Worm (Caenorhabditis elegans): Measurements from ENCODE around the gene F37C4.4.

The F37C4.4 gene

ce11 chrIV:3844584-3844983, 22.5 kb upstream of the F37C4.4 start:
- no peak for TF ChIP-seq nhr-11 (tag; optimal IDR thresholded peaks at IDR 0.05)
- no peak for TF ChIP-seq cey-2 (tag; optimal IDR thresholded peaks at IDR 0.05; ENCODE audit: borderline replicate concordance, insufficient read depth)

DNA sequence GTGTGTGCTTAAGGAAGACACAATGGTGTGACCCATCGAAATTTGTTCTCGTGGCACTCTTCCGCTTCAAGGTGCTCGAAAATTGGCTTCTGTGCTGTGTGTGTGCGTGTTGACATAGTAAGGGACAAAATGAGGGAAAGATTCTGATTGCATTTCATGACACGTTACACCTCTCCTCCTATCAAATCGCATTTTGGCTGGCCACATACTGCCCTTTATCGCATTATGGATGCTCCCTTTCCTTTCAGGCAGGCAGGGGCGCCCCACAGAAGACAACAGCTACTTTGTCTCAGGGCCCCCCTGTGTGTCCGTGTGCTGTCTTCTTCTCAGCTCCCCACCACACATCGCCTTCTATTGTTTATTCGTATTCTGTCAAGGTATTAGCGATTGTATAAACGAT, 19.6 kb upstream of the F37C4.4 start:
- TF ChIP-seq unc-62 (GFP tag; optimal IDR thresholded peaks at IDR 0.05 in 1 of 2) (no peak), unc-62 (tag; optimal IDR thresholded peaks at IDR 0.05) (no peak), nhr-10 (tag; optimal IDR thresholded peaks at IDR 0.05) (no peak)

- TF ChIP-seq ceh-62 (tag; optimal IDR thresholded peaks at IDR 0.05), result no peak
- TF ChIP-seq ceh-20 (GFP tag; IDR thresholded peaks at IDR 0.05), result no peak
- no peak for TF ChIP-seq fkh-10 (GFP tag; optimal IDR thresholded peaks at IDR 0.05)
- no peak for TF ChIP-seq daf-16 (GFP tag; optimal IDR thresholded peaks at IDR 0.05)
- TF ChIP-seq daf-16 (tag; optimal IDR thresholded peaks at IDR 0.05), result no peak
- TF ChIP-seq ctbp-1 (GFP tag; IDR thresholded peaks at IDR 0.05), result no peak
- no peak for TF ChIP-seq nhr-28 (tag; optimal IDR thresholded peaks at IDR 0.05)
- TF ChIP-seq lin-1 (GFP tag; IDR thresholded peaks at IDR 0.05), result no peak
- TF ChIP-seq set-16 (GFP tag; IDR thresholded peaks at IDR 0.05), result no peak
- TF ChIP-seq hlh-30 (tag; optimal IDR thresholded peaks at IDR 0.05; ENCODE audit: insufficient read depth), result no peak
- no peak for TF ChIP-seq duxl-1 (tag; optimal IDR thresholded peaks at IDR 0.05; ENCODE audit: poor library complexity)
- no peak for TF ChIP-seq cey-2 (tag; optimal IDR thresholded peaks at IDR 0.05; ENCODE audit: borderline replicate concordance, insufficient read depth)
- TF ChIP-seq snpc-4 (tag; optimal IDR thresholded peaks at IDR 0.05), result no peak
- TF ChIP-seq mxl-3 (GFP tag; optimal IDR thresholded peaks at IDR 0.05), result no peak
- TF ChIP-seq nhr-41 (GFP tag; IDR thresholded peaks at IDR 0.05), result no peak
- no peak for TF ChIP-seq lin-29 (GFP tag; IDR thresholded peaks at IDR 0.05)
- TF ChIP-seq F26F4.8 (GFP tag; conservative IDR thresholded peaks at IDR 0.05), result no peak
- no peak for TF ChIP-seq daf-8 (GFP tag; IDR thresholded peaks at IDR 0.05)
- no peak for TF ChIP-seq vab-7 (GFP tag; IDR thresholded peaks at IDR 0.05)
- no peak for TF ChIP-seq D1046.2 (GFP tag; IDR thresholded peaks at IDR 0.05)
These were observed 18.1 kb upstream of the F37C4.4 start for ce11 chrIV:3848985-3849384.

DNA sequence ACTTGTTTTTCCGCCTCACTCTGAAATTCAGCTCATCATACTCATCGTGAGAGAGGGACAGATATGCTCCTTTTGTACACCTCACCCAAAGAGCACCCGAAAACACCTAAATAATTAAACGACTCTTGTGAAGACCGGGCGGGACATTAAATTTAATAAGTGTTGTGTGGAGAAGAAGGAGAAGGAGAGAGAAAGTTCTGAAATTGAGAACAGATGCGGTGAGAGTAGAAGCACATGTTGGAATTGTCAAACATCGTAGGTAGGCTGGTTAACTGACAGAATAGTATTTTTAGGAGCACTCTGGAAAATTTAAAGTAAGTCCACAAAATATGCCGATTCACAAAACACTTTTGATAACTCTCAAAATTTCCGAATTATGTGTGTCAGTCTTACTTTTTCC, 13.6 kb upstream of the F37C4.4 start:
- TF ChIP-seq mep-1 (tag; optimal IDR thresholded peaks at IDR 0.05), result no peak
- no peak for TF ChIP-seq F10B5.3 (tag; optimal IDR thresholded peaks at IDR 0.05)
- no peak for TF ChIP-seq saeg-2 (GFP tag; IDR thresholded peaks at IDR 0.05)
- TF ChIP-seq snpc-1.2 (GFP tag; IDR thresholded peaks at IDR 0.05), result no peak
- TF ChIP-seq ceh-28 (tag; optimal IDR thresholded peaks at IDR 0.05), result no peak
- TF ChIP-seq snpc-4 (tag; optimal IDR thresholded peaks at IDR 0.05), result no peak

DNA sequence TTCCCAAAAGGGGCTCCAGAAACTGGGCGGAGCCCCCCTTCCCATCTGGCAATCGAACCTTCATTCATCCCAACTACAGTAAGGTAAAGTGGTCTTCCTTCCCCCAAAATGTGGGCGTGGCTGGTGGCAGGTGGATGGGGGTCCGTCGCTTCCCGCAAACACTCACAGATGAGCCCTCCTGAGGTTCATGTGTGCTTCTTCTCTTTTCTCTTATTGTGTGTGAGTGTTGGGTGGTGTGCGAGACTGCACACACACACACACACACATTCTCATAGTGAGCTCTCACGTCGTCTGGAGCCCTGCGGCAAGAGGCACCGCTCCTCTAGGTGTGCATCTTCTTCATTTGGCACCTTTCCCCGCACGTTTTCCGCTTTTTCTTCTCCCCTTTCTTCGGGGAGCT, 12.5 kb upstream of the F37C4.4 start:
- no peak for TF ChIP-seq zfp-3 (GFP tag; conservative IDR thresholded peaks at IDR 0.05)
- TF ChIP-seq nhr-237 (tag; optimal IDR thresholded peaks at IDR 0.05), result no peak
- peak; percentile 88 for TF ChIP-seq aha-1 (tag)
- TF ChIP-seq D1046.2 (GFP tag; IDR thresholded peaks at IDR 0.05), result no peak
- TF ChIP-seq egl-27 (tag; optimal IDR thresholded peaks at IDR 0.05), result no peak
- TF ChIP-seq lir-3 (tag; optimal IDR thresholded peaks at IDR 0.05), result no peak
- TF ChIP-seq daf-8 (GFP tag; IDR thresholded peaks at IDR 0.05), result no peak
- no peak for TF ChIP-seq nhr-11 (tag; optimal IDR thresholded peaks at IDR 0.05)
- TF ChIP-seq set-16 (GFP tag; IDR thresholded peaks at IDR 0.05), result peak; percentile 51
- peak in 1 of 2 experiments; percentile 61 for TF ChIP-seq unc-62 (GFP tag; optimal IDR thresholded peaks at IDR 0.05 in 1 of 2)
- no peak for TF ChIP-seq unc-62 (tag; optimal IDR thresholded peaks at IDR 0.05)

Measured in whole organism, L4 larva.